Worm (Caenorhabditis elegans): ENCODE data around the gene ckk-1.

DNA sequence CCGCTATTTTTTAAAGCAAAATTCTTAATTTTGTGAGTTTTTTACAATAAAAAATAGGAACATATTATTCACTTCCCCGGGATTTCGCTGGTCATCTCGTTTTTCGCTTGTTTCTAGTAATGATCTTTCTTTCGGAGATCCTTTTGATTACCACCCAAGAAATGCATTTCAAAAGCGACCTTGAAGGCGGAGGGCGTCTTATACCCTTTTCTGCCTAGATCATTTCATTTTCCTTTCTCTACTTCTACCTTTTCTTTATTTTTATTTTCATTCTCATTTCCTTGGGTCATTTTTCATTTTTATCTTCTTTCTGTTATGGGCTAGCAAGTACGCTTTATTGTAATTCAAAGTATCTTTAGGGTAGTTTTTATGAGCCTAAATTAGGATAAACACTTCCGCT, 15.1 kb upstream of the ckk-1 start:
- no peak for TF ChIP-seq flt-1 (GFP tag; IDR thresholded peaks at IDR 0.05)
- TF ChIP-seq klf-2 (GFP tag; conservative IDR thresholded peaks at IDR 0.05) = no peak

All from whole organism, midembryonic.